Worm (Caenorhabditis elegans) whole organism, midembryonic: ENCODE data around the gene tat-6.

Source experiments
- T22C8.4 ChIP-seq: fragments of 200-800 bp; sonication (Bioruptor generic); IDR thresholded peaks from 2 replicates; pipeline ENCODE4 v1.3.6; 2022; ENCODE audit warnings: missing genetic modification characterization, missing compliant biosample characterization
- cog-1 ChIP-seq: sonication (generic microtip); optimal IDR thresholded peaks from 2 replicates; lab custom pipeline; 2016; ENCODE audit warnings: missing genetic modification characterization, missing compliant biosample characterization
- flt-1 ChIP-seq: fragments of 200-800 bp; sonication (Bioruptor generic); IDR thresholded peaks from 2 replicates; pipeline ENCODE4 v1.3.6; 2022; ENCODE audit warnings: missing genetic modification characterization, missing compliant biosample characterization
- klf-2 ChIP-seq: fragments of 200-800 bp; sonication (Bioruptor generic); conservative IDR thresholded peaks from 2 replicates; pipeline ENCODE4 v1.3.6; 2022; ENCODE audit warnings: missing genetic modification reagents, missing genetic modification characterization, missing compliant biosample characterization
- med-1 ChIP-seq: sonication (generic microtip); optimal IDR thresholded peaks from 2 replicates; lab custom pipeline; 2017; ENCODE audit warnings: missing genetic modification characterization, mild to moderate bottlenecking, missing compliant biosample characterization, antibody characterized with exemption, missing genetic modification reagents; ENCODE audit not compliant: insufficient read depth
- ref-1 ChIP-seq: fragments of 200-800 bp; sonication (Bioruptor generic); conservative IDR thresholded peaks from 2 replicates; pipeline ENCODE4 v1.3.6; 2022; ENCODE audit warnings: missing genetic modification reagents, missing genetic modification characterization, missing compliant biosample characterization
- tab-1 ChIP-seq: fragments of 200-800 bp; sonication (Bioruptor generic); IDR thresholded peaks from 2 replicates; pipeline ENCODE4 v1.3.6; 2022; ENCODE audit warnings: missing genetic modification characterization, missing compliant biosample characterization
- ztf-23 ChIP-seq: fragments of 200-800 bp; sonication (Bioruptor generic); IDR thresholded peaks from 2 replicates; pipeline ENCODE4 v1.3.6; 2022; ENCODE audit warnings: missing genetic modification reagents, missing genetic modification characterization, missing compliant biosample characterization
- ztf-29 ChIP-seq: fragments of 200-800 bp; sonication (Bioruptor generic); IDR thresholded peaks from 2 replicates; pipeline ENCODE4 v1.3.6; 2022; ENCODE audit warnings: missing genetic modification reagents, missing genetic modification characterization, missing compliant biosample characterization

The tat-6 gene

ce11 chrV:3107450-3107849 lies 21.5 kb upstream of the tat-6 start, which contains the start of gene str-68:
Gene str-68 (minus strand): TSS chrV:3107550.
- no peak for TF ChIP-seq T22C8.4
- TF ChIP-seq ztf-29 (GFP tag; lab: Robert Waterston, UW): no peak
- no peak for TF ChIP-seq ztf-23 (GFP tag; lab: Robert Waterston, UW)
- TF ChIP-seq med-1 (GFP tag; lab: Kevin White, UChicago): no peak
- TF ChIP-seq cog-1 (tag; lab: Kevin White, UChicago): no peak
- TF ChIP-seq klf-2 (GFP tag; lab: Robert Waterston, UW): no peak

ce11 chrV:3112198-3112597 lies 16.7 kb upstream of the tat-6 start:
- TF ChIP-seq ztf-23 (GFP tag; lab: Robert Waterston, UW) (no peak), T22C8.4 (no peak), ztf-29 (GFP tag; lab: Robert Waterston, UW) (no peak), klf-2 (GFP tag; lab: Robert Waterston, UW) (no peak), med-1 (GFP tag; lab: Kevin White, UChicago) (no peak), flt-1 (GFP tag; lab: Robert Waterston, UW) (no peak), tab-1 (GFP tag; lab: Robert Waterston, UW) (no peak), ref-1 (GFP tag; lab: Robert Waterston, UW) (no peak), cog-1 (tag; lab: Kevin White, UChicago) (no peak)

ce11 chrV:3113751-3114150 lies 15.2 kb upstream of the tat-6 start, which contains the start of gene Y73C8C.8:
Gene Y73C8C.8 (minus strand): TSS chrV:3113851.
- TF ChIP-seq flt-1 (GFP tag; lab: Robert Waterston, UW): no peak
- no peak for TF ChIP-seq T22C8.4
- TF ChIP-seq med-1 (GFP tag; lab: Kevin White, UChicago): no peak
- no peak for TF ChIP-seq ztf-29 (GFP tag; lab: Robert Waterston, UW)
- no peak for TF ChIP-seq cog-1 (tag; lab: Kevin White, UChicago)
- TF ChIP-seq klf-2 (GFP tag; lab: Robert Waterston, UW): no peak
- no peak for TF ChIP-seq ztf-23 (GFP tag; lab: Robert Waterston, UW)
- TF ChIP-seq ref-1 (GFP tag; lab: Robert Waterston, UW): no peak
- no peak for TF ChIP-seq tab-1 (GFP tag; lab: Robert Waterston, UW)

DNA sequence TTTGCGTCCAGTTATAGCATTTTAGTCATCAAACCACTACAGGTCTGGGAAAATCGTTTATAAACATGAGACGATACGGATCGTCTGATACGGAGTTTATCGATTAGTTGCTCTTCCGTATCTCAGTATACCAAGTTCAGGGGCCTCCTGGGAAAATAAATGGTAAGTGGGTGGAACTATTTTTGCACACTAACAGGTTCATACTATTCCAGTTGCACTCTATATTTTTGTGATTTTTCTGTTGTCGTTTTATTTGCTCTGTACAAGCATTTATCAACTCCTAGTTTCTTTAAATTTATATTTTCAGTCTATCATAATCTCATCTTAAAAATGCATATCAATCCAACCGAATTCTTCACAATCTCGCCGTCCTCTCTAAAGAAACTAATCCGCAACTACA lies 13.9 kb upstream of the tat-6 start, which contains the start of gene Y73C8C.3:
Gene Y73C8C.3 (plus strand): TSS at position 301 of the 400 bp plus-strand sequence.
- TF ChIP-seq ztf-23 (GFP tag; lab: Robert Waterston, UW) (no peak), ref-1 (GFP tag; lab: Robert Waterston, UW) (no peak), tab-1 (GFP tag; lab: Robert Waterston, UW) (no peak), flt-1 (GFP tag; lab: Robert Waterston, UW) (no peak), T22C8.4 (no peak), cog-1 (tag; lab: Kevin White, UChicago) (no peak), klf-2 (GFP tag; lab: Robert Waterston, UW) (no peak), ztf-29 (GFP tag; lab: Robert Waterston, UW) (no peak), med-1 (GFP tag; lab: Kevin White, UChicago) (no peak)

DNA sequence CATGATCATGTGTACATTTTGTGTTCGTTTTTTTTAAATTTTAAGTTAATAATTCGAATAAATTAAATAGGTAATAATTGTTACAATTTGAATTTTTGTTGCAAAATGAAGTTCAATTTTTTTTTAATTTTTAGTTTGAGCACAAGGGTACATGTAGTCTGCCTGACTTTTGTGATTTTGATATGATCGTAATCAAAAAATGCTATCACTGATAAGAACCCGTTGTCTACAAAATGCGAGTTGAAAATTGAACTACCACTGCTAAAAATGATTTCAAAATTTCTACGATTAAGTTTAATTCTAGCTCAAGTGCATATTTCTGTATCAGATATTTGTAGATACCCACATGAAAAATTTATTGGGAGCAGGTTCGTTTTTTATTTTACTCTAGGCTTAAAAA lies 10.7 kb upstream of the tat-6 start, which contains the start of gene clec-210:
Gene clec-210 (plus strand): TSS at position 211 of the 400 bp plus-strand sequence.
- TF ChIP-seq med-1 (GFP tag; lab: Kevin White, UChicago): no peak
- no peak for TF ChIP-seq tab-1 (GFP tag; lab: Robert Waterston, UW)
- no peak for TF ChIP-seq flt-1 (GFP tag; lab: Robert Waterston, UW)
- no peak for TF ChIP-seq T22C8.4
- TF ChIP-seq cog-1 (tag; lab: Kevin White, UChicago): no peak
- TF ChIP-seq ref-1 (GFP tag; lab: Robert Waterston, UW): no peak
- no peak for TF ChIP-seq klf-2 (GFP tag; lab: Robert Waterston, UW)
- no peak for TF ChIP-seq ztf-23 (GFP tag; lab: Robert Waterston, UW)
- no peak for TF ChIP-seq ztf-29 (GFP tag; lab: Robert Waterston, UW)

DNA sequence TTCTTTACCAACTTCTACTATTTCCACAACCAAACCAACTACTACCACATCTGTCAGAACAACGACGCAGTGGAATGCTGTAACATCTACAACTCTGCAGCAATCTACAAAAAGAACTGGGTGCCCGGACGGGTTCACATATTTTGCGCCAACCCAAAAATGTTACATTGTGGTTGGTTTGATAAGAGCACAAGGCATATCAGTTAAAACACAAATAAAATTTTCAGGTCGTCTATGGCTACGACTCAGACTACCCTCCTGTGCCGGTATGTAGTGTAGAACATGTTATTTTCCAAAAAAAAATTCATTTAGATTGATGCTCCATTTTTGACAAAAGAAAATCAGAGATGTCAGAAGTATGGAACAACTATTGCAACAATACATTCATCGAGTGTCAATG lies 9.7 kb upstream of the tat-6 start:
- TF ChIP-seq ztf-29 (GFP tag; lab: Robert Waterston, UW) (no peak), tab-1 (GFP tag; lab: Robert Waterston, UW) (no peak), ztf-23 (GFP tag; lab: Robert Waterston, UW) (no peak), klf-2 (GFP tag; lab: Robert Waterston, UW) (no peak), T22C8.4 (no peak), med-1 (GFP tag; lab: Kevin White, UChicago) (no peak), ref-1 (GFP tag; lab: Robert Waterston, UW) (no peak), cog-1 (tag; lab: Kevin White, UChicago) (no peak), flt-1 (GFP tag; lab: Robert Waterston, UW) (no peak)

- no peak for TF ChIP-seq ztf-23 (GFP tag; lab: Robert Waterston, UW)
- TF ChIP-seq ztf-29 (GFP tag; lab: Robert Waterston, UW): no peak
- TF ChIP-seq cog-1 (tag; lab: Kevin White, UChicago): no peak
- no peak for TF ChIP-seq klf-2 (GFP tag; lab: Robert Waterston, UW)
- TF ChIP-seq tab-1 (GFP tag; lab: Robert Waterston, UW): no peak
- no peak for TF ChIP-seq ref-1 (GFP tag; lab: Robert Waterston, UW)
- TF ChIP-seq med-1 (GFP tag; lab: Kevin White, UChicago): no peak
- no peak for TF ChIP-seq T22C8.4
- no peak for TF ChIP-seq flt-1 (GFP tag; lab: Robert Waterston, UW)
Measured at ce11 chrV:3121743-3122142, 7.2 kb upstream of the tat-6 start, which contains the start of gene srt-56. Gene srt-56 (minus strand): TSS chrV:3121843.

DNA sequence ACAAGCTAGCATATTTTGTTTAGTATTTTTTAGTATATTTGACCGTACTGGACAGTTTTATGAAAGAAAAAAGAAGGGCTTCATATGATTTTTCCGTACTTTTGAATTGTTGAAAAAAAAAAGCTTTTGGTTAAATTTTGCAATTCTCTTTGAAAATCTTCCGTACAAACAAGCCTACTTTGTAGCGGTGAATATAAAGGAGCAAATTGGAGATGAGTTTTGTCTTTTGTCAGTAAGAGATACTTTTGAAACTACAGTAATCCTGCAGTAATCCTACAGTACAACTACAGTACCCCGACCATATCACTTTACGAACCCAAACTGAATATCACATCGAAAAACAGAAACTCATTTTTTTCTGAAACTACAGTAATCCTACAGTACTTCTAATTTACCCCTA lies 6.5 kb upstream of the tat-6 start:
- TF ChIP-seq tab-1 (GFP tag; lab: Robert Waterston, UW) (no peak), T22C8.4 (no peak), ref-1 (GFP tag; lab: Robert Waterston, UW) (no peak), med-1 (GFP tag; lab: Kevin White, UChicago) (no peak), ztf-23 (GFP tag; lab: Robert Waterston, UW) (no peak), cog-1 (tag; lab: Kevin White, UChicago) (no peak), ztf-29 (GFP tag; lab: Robert Waterston, UW) (no peak), flt-1 (GFP tag; lab: Robert Waterston, UW) (no peak), klf-2 (GFP tag; lab: Robert Waterston, UW) (no peak)

- TF ChIP-seq ztf-23 (GFP tag; lab: Robert Waterston, UW) (no peak), klf-2 (GFP tag; lab: Robert Waterston, UW) (no peak), flt-1 (GFP tag; lab: Robert Waterston, UW) (no peak)
Measured at ce11 chrV:3124912-3125311, 4.0 kb upstream of the tat-6 start, which contains the start of gene Y73C8C.12. Gene Y73C8C.12 (plus strand): TSS chrV:3125212.
